Worm (Caenorhabditis elegans) whole organism, L1 larva: Measurements from ENCODE around the gene rpap-2.

Experiments
- aha-1 ChIP-seq: fragments of 150-350 bp; optimal IDR thresholded peaks from 2 replicates; lab custom pipeline; 2014; ENCODE audit warnings: missing biosample characterization, missing genetic modification characterization
- ama-1 ChIP-seq: fragments of 150-350 bp; optimal IDR thresholded peaks from 2 replicates; lab custom pipeline; 2014
- fos-1 ChIP-seq: fragments of 150-350 bp; optimal IDR thresholded peaks from 2 replicates; lab custom pipeline; 2014; ENCODE audit warnings: missing biosample characterization, missing genetic modification characterization
- lin-39 ChIP-seq: fragments of 150-350 bp; optimal IDR thresholded peaks from 2 replicates; lab custom pipeline; 2014; ENCODE audit warnings: missing biosample characterization, missing genetic modification reagents, missing genetic modification characterization
- mef-2 ChIP-seq: fragments of 150-350 bp; optimal IDR thresholded peaks from 2 replicates; lab custom pipeline; 2014; ENCODE audit warnings: missing biosample characterization, missing genetic modification characterization
- nhr-12 ChIP-seq: sonication (generic microtip); optimal IDR thresholded peaks from 2 replicates; lab custom pipeline; 2017; ENCODE audit warnings: missing biosample characterization, missing genetic modification characterization
- rnt-1 ChIP-seq: sonication (generic microtip); optimal IDR thresholded peaks from 2 replicates; lab custom pipeline; 2016; ENCODE audit warnings: mild to moderate bottlenecking, missing genetic modification characterization, moderate library complexity, missing compliant biosample characterization
- snpc-4 ChIP-seq: fragments of 150-350 bp; optimal IDR thresholded peaks from 2 replicates; lab custom pipeline; 2014; ENCODE audit warnings: missing biosample characterization, missing genetic modification characterization
- unc-62 ChIP-seq: fragments of 150-350 bp; optimal IDR thresholded peaks from 2 replicates; lab custom pipeline; 2014; ENCODE audit warnings: missing biosample characterization, missing genetic modification reagents, missing genetic modification characterization

DNA sequence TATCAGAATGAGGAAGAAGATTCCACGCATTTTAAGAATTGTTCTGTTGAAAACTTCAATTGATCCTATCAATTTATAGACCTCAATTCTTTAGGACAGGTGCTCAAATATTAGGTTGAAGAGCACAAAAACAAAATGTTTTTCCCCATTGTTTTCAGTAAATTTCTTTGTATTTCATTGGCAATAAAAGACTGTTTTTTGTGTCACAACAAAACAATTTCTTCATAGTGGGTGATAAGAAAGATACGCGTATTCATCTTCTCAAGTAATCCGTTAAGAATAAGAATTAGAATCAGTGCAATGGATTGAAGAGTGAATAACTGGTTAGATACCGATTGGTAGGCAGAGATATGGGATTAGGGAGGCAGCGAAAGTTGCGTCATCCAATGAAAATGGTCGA is 7.1 kb upstream of the rpap-2 start, which contains the start of gene ZK643.6:
- TF ChIP-seq nhr-12 (tag; lab: Kevin White, UChicago) (no peak), mef-2 (tag; lab: Kevin White, UChicago) (no peak), snpc-4 (tag; lab: Kevin White, UChicago) (no peak), aha-1 (tag; lab: Kevin White, UChicago) (no peak), unc-62 (no peak), rnt-1 (tag; lab: Kevin White, UChicago) (no peak), ama-1 (lab: Kevin White, UChicago) (no peak), lin-39 (tag; lab: Kevin White, UChicago) (no peak), fos-1 (tag; lab: Kevin White, UChicago) (no peak)
